Fruit fly (Drosophila melanogaster): ENCODE data around the gene js.

Gene js

dm6 chr3R:16336327-16337052 lies 31.6 kb downstream of the js start (continued):
- TF ChIP-seq CG16813 (GFP tag; IDR thresholded peaks at IDR 0.05; ENCODE audit: partially characterized antibody) (no peak), dpn (GFP tag; optimal IDR thresholded peaks at IDR 0.05) (no peak), tll (GFP tag; optimal IDR thresholded peaks at IDR 0.05) (no peak), kni (GFP tag; optimal IDR thresholded peaks at IDR 0.05) (peak; percentile 91), onecut (GFP tag; IDR thresholded peaks at IDR 0.05) (no peak), CG31224 (GFP tag; IDR thresholded peaks at IDR 0.05) (no peak), CG2199 (GFP tag; IDR thresholded peaks at IDR 0.05) (no peak), CG17912 (GFP tag; optimal IDR thresholded peaks at IDR 0.05) (no peak), phol (tag; optimal IDR thresholded peaks at IDR 0.05) (peak; percentile 29), Fer2 (tag; optimal IDR thresholded peaks at IDR 0.05) (no peak), ind (GFP tag; optimal IDR thresholded peaks at IDR 0.05) (no peak), CG10431 (GFP tag; optimal IDR thresholded peaks at IDR 0.05) (no peak), CG10565 (GFP tag; optimal IDR thresholded peaks at IDR 0.05) (no peak)

- no peak for TF ChIP-seq ato (GFP tag; IDR thresholded peaks at IDR 0.05; ENCODE audit: partially characterized antibody)
- TF ChIP-seq CkIIα-i1 (GFP tag; IDR thresholded peaks at IDR 0.05): no peak
- no peak for TF ChIP-seq mam (GFP tag; optimal IDR thresholded peaks at IDR 0.05)
- no peak for TF ChIP-seq Drgx (GFP tag; IDR thresholded peaks at IDR 0.05)
- peak; percentile 82 for TF ChIP-seq lab (GFP tag; optimal IDR thresholded peaks at IDR 0.05)
- no peak for TF ChIP-seq CG6813 (GFP tag; optimal IDR thresholded peaks at IDR 0.05)
- TF ChIP-seq Dref (GFP tag; IDR thresholded peaks at IDR 0.05): 0 out of 2 replicates have a peak, but pooled peaks have one; percentile 22
- no peak for TF ChIP-seq ham (GFP tag; IDR thresholded peaks at IDR 0.05)
- TF ChIP-seq CG4404 (GFP tag; IDR thresholded peaks at IDR 0.05): 0 out of 2 replicates have a peak, but pooled peaks have one; percentile 7
- TF ChIP-seq CG16813 (GFP tag; IDR thresholded peaks at IDR 0.05; ENCODE audit: partially characterized antibody): no peak
- no peak for TF ChIP-seq CG2202 (tag; optimal IDR thresholded peaks at IDR 0.05)
- no peak for TF ChIP-seq CG32532 (GFP tag; IDR thresholded peaks at IDR 0.05)
- TF ChIP-seq chinmo (GFP tag; IDR thresholded peaks at IDR 0.05; ENCODE audit: partially characterized antibody): 0 out of 4 replicates have a peak, but pooled peaks have one; percentile 20
- TF ChIP-seq vvl (GFP tag; IDR thresholded peaks at IDR 0.05): 0 out of 2 replicates have a peak, but pooled peaks have one; percentile 23
- TF ChIP-seq CG6683 (GFP tag; optimal IDR thresholded peaks at IDR 0.05): no peak
- TF ChIP-seq CG8359 (GFP tag; optimal IDR thresholded peaks at IDR 0.05; ENCODE audit: borderline replicate concordance): peak; percentile 96
- TF ChIP-seq Deaf1 (tag; optimal IDR thresholded peaks at IDR 0.05): peak; percentile 38
- TF ChIP-seq CG6791 (GFP tag; IDR thresholded peaks at IDR 0.05; ENCODE audit: partially characterized antibody): no peak
- TF ChIP-seq CG8281 (tag; optimal IDR thresholded peaks at IDR 0.05): peak; percentile 74
Measured at dm6 chr3R:16335438-16336073, 32.5 kb downstream of the js start.

dm6 chr3R:16334797-16335196 lies 33.3 kb downstream of the js start:
- TF ChIP-seq CG8359 (GFP tag; optimal IDR thresholded peaks at IDR 0.05; ENCODE audit: borderline replicate concordance) (peak; percentile 94), Dbx (GFP tag; IDR thresholded peaks at IDR 0.05) (peak; percentile 20; the same call in 1 of the 3 replicates), CG1792 (GFP tag; optimal IDR thresholded peaks at IDR 0.05) (no peak), Med (GFP tag) (peak; percentile 45), so (GFP tag; IDR thresholded peaks at IDR 0.05) (no peak), ind (GFP tag; optimal IDR thresholded peaks at IDR 0.05) (no peak), oc (tag; optimal IDR thresholded peaks at IDR 0.05) (peak; percentile 81), CG9437 (GFP tag; optimal IDR thresholded peaks at IDR 0.05) (no peak)
